Fruit fly (Drosophila melanogaster) whole organism, wandering third instar larva: ENCODE measurements around the gene Ugt301D1.

Source experiments
- foxo ChIP-seq, 2 experiments: fragments of 200-800 bp; sonication (Bioruptor generic); optimal IDR thresholded peaks; 2 replicates in 1 of 2; 3 replicates in 1 of 2; lab custom pipeline; 2016 to 2017; ENCODE audit warnings: missing biosample characterization in 2 of 2, missing genetic modification characterization in 2 of 2
- psq ChIP-seq: fragments of 200-800 bp; sonication (Bioruptor generic); optimal IDR thresholded peaks from 3 replicates; lab custom pipeline; 2017; ENCODE audit warnings: missing biosample characterization, mild to moderate bottlenecking, missing genetic modification characterization, moderate library complexity

DNA sequence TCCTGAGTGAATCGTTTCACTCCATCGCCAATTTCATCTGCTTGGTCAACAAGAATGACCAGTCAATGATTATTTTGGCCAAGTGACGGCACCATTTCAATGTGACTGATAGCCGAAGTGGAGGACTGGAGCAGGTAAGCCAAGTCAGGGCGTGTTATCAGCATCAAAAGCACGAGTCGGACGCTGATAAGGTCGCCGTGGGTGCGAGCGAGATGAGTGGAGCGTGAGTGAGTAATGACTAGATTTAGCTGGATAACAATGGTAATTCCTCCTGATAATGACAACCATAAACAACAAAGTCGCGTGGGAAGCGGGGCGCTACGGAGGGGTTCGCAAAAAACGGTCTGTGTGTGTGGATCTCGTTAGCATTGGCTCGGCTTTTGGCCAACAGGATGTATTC is 51.7 kb downstream of the Ugt301D1 start:
- no peak for TF ChIP-seq psq (GFP tag; lab: Kevin White, UChicago)
- TF ChIP-seq foxo (GFP tag; optimal IDR thresholded peaks at IDR 0.05; lab: Kevin White, UChicago), result no peak
